Worm (Caenorhabditis elegans) whole organism, L4 larva: ENCODE measurements around the gene zhit-2.

Experiments
- T20F7.1 ChIP-seq: fragments of 200-800 bp; sonication (Bioruptor generic); optimal IDR thresholded peaks from 2 replicates; lab custom pipeline; 2018; ENCODE audit warnings: mild to moderate bottlenecking, missing genetic modification characterization, missing compliant biosample characterization
- T26A8.4 ChIP-seq: fragments of 200-800 bp; sonication (Bioruptor generic); IDR thresholded peaks from 2 replicates; pipeline ENCODE4 v1.3.6; 2022; ENCODE audit warnings: missing genetic modification characterization, missing compliant biosample characterization
- Y48G9A.11 ChIP-seq: fragments of 200-800 bp; sonication (Bioruptor generic); IDR thresholded peaks from 2 replicates; pipeline ENCODE4 v1.3.6; 2022; ENCODE audit warnings: missing genetic modification reagents, missing genetic modification characterization, missing compliant biosample characterization
- Y5F2A.4 ChIP-seq: fragments of 200-800 bp; sonication (Bioruptor generic); optimal IDR thresholded peaks from 2 replicates; lab custom pipeline; 2018; ENCODE audit warnings: mild to moderate bottlenecking, missing genetic modification characterization, missing compliant biosample characterization
- aha-1 ChIP-seq: fragments of 150-350 bp; peaks from one replicate; lab custom pipeline; 2014; ENCODE audit warnings: missing biosample characterization, missing genetic modification characterization
- attf-4 ChIP-seq: sonication (generic microtip); optimal IDR thresholded peaks from 3 replicates; lab custom pipeline; 2017; ENCODE audit warnings: missing biosample characterization, missing genetic modification characterization
- cey-2 ChIP-seq: sonication (generic microtip); optimal IDR thresholded peaks from 3 replicates; lab custom pipeline; 2017; ENCODE audit warnings: missing genetic modification characterization, mild to moderate bottlenecking, missing compliant biosample characterization, antibody characterized with exemption, borderline replicate concordance; ENCODE audit not compliant: insufficient read depth
- daf-16 ChIP-seq, 3 experiments: sonication (generic microtip); optimal IDR thresholded peaks; 2 replicates each; lab custom pipeline; 2016 to 2017; ENCODE audit warnings: missing genetic modification characterization in 3 of 3, missing genetic modification reagents in 3 of 3, mild to moderate bottlenecking in 2 of 3, missing compliant biosample characterization in 2 of 3, missing biosample characterization in 1 of 3, moderate library complexity in 1 of 3
- daf-8 ChIP-seq: fragments of 200-800 bp; sonication (Bioruptor generic); IDR thresholded peaks from 2 replicates; pipeline ENCODE4 v1.3.6; 2022; ENCODE audit warnings: missing genetic modification characterization, missing compliant biosample characterization
- dmd-6 ChIP-seq: fragments of 200-800 bp; sonication (Bioruptor generic); IDR thresholded peaks from 2 replicates; pipeline ENCODE4 v1.3.6; 2022; ENCODE audit warnings: missing genetic modification reagents, missing genetic modification characterization, missing compliant biosample characterization
- dve-1 ChIP-seq: sonication (generic microtip); optimal IDR thresholded peaks from 2 replicates; lab custom pipeline; 2017; ENCODE audit warnings: antibody characterized with exemption, mild to moderate bottlenecking, missing genetic modification characterization, missing compliant biosample characterization; ENCODE audit not compliant: insufficient read depth
- egl-43 ChIP-seq: fragments of 200-800 bp; sonication (Bioruptor generic); IDR thresholded peaks from 2 replicates; pipeline ENCODE4 v1.3.6; 2022; ENCODE audit warnings: missing genetic modification reagents, missing genetic modification characterization, missing compliant biosample characterization
- fos-1 ChIP-seq: fragments of 150-350 bp; optimal IDR thresholded peaks from 2 replicates; lab custom pipeline; 2014; ENCODE audit warnings: missing biosample characterization, missing genetic modification characterization
- hlh-11 ChIP-seq: fragments of 200-800 bp; sonication (Bioruptor generic); optimal IDR thresholded peaks from 2 replicates; lab custom pipeline; 2018; ENCODE audit warnings: mild to moderate bottlenecking, missing genetic modification characterization, missing compliant biosample characterization
- hlh-30 ChIP-seq: sonication (generic microtip); optimal IDR thresholded peaks from 2 replicates; lab custom pipeline; 2017; ENCODE audit warnings: antibody characterized with exemption, mild to moderate bottlenecking, missing genetic modification characterization, missing compliant biosample characterization; ENCODE audit not compliant: insufficient read depth
- lin-29 ChIP-seq: fragments of 200-800 bp; sonication (Bioruptor generic); IDR thresholded peaks from 2 replicates; pipeline ENCODE4 v1.3.6; 2022; ENCODE audit warnings: missing genetic modification reagents, missing genetic modification characterization, missing compliant biosample characterization
- lin-38 ChIP-seq: fragments of 200-800 bp; sonication (Bioruptor generic); IDR thresholded peaks from 2 replicates; pipeline ENCODE4 v1.3.6; 2022; ENCODE audit warnings: missing genetic modification reagents, missing genetic modification characterization, missing compliant biosample characterization
- lir-3 ChIP-seq: sonication (generic microtip); optimal IDR thresholded peaks from 2 replicates; lab custom pipeline; 2016; ENCODE audit warnings: mild to moderate bottlenecking, missing genetic modification characterization, missing compliant biosample characterization
- madf-9 ChIP-seq: fragments of 200-800 bp; sonication (Bioruptor generic); conservative IDR thresholded peaks from 2 replicates; pipeline ENCODE4 v1.3.6; 2022; ENCODE audit warnings: missing genetic modification reagents, missing genetic modification characterization, missing compliant biosample characterization
- nhr-102 ChIP-seq: sonication (generic microtip); optimal IDR thresholded peaks from 2 replicates; lab custom pipeline; 2016; ENCODE audit warnings: mild to moderate bottlenecking, missing genetic modification characterization, moderate library complexity, missing compliant biosample characterization
- nhr-28 ChIP-seq: fragments of 150-350 bp; optimal IDR thresholded peaks from 2 replicates; lab custom pipeline; 2014; ENCODE audit warnings: missing biosample characterization, missing genetic modification characterization
- nhr-48 ChIP-seq: sonication (generic microtip); optimal IDR thresholded peaks from 2 replicates; lab custom pipeline; 2016; ENCODE audit warnings: mild to moderate bottlenecking, missing genetic modification characterization, missing compliant biosample characterization
- nhr-77 ChIP-seq: fragments of 150-350 bp; optimal IDR thresholded peaks from 2 replicates; lab custom pipeline; 2014; ENCODE audit warnings: missing biosample characterization, missing genetic modification characterization
- pha-4 ChIP-seq, 2 experiments: fragments of 150-350 bp in 1 of 2; fragments of 200-800 bp in 1 of 2; sonication (Bioruptor generic) in 1 of 2; IDR thresholded peaks in 1 of 2; optimal IDR thresholded peaks in 1 of 2; 2 replicates each; pipeline versions ENCODE4 v1.3.6 to Lab custom; 2014 to 2022; ENCODE audit warnings: missing genetic modification characterization in 2 of 2, missing genetic modification reagents in 2 of 2, missing biosample characterization in 1 of 2, missing compliant biosample characterization in 1 of 2
- php-3 ChIP-seq: fragments of 200-800 bp; sonication (Bioruptor generic); IDR thresholded peaks from 2 replicates; pipeline ENCODE4 v1.3.6; 2022; ENCODE audit warnings: missing genetic modification reagents, missing genetic modification characterization, missing compliant biosample characterization
- pqm-1 ChIP-seq: sonication (generic microtip); optimal IDR thresholded peaks from 2 replicates; lab custom pipeline; 2017; ENCODE audit warnings: missing biosample characterization, missing genetic modification characterization
- set-16 ChIP-seq: fragments of 200-800 bp; sonication (Bioruptor generic); IDR thresholded peaks from 2 replicates; pipeline ENCODE4 v1.3.6; 2022; ENCODE audit warnings: missing genetic modification reagents, missing genetic modification characterization, missing compliant biosample characterization
- snpc-4 ChIP-seq: fragments of 150-350 bp; optimal IDR thresholded peaks from 2 replicates; lab custom pipeline; 2014; ENCODE audit warnings: missing biosample characterization, missing genetic modification characterization
- unc-39 ChIP-seq: sonication (generic microtip); optimal IDR thresholded peaks from 2 replicates; lab custom pipeline; 2017; ENCODE audit warnings: missing biosample characterization, missing genetic modification characterization
- unc-62 ChIP-seq, 3 experiments: fragments of 150-350 bp in 1 of 3; sonication (generic microtip); optimal IDR thresholded peaks in 2 of 3; peaks in 1 of 3; 1 replicate in 1 of 3; 2 replicates in 2 of 3; lab custom pipeline; 2014 to 2017; ENCODE audit warnings: missing biosample characterization in 3 of 3, missing genetic modification characterization in 3 of 3, missing genetic modification reagents in 3 of 3, missing genotype in 1 of 3
- zag-1 ChIP-seq: fragments of 150-350 bp; optimal IDR thresholded peaks from 2 replicates; lab custom pipeline; 2014; ENCODE audit warnings: missing biosample characterization, missing genetic modification characterization
- zip-2 ChIP-seq: fragments of 150-350 bp; optimal IDR thresholded peaks from 2 replicates; lab custom pipeline; 2014; ENCODE audit warnings: missing biosample characterization, missing genetic modification characterization
- ztf-11 ChIP-seq: fragments of 150-350 bp; optimal IDR thresholded peaks from 2 replicates; lab custom pipeline; 2014; ENCODE audit warnings: missing biosample characterization, missing genetic modification characterization

Gene zhit-2

ce11 chrIII:4243461-4243860 is 724 bp downstream of the zhit-2 start, which contains the start of gene mrpl-21:
mrpl-21 (minus strand) TSS chrIII:4243561.
- TF ChIP-seq lin-29 (GFP tag; lab: Robert Waterston, UW) (no peak), T26A8.4 (GFP tag; lab: Robert Waterston, UW) (no peak), egl-43 (GFP tag; lab: Robert Waterston, UW) (no peak), snpc-4 (tag; lab: Kevin White, UChicago) (no peak), madf-9 (GFP tag; lab: Robert Waterston, UW) (no peak), set-16 (GFP tag; lab: Robert Waterston, UW) (no peak)

DNA sequence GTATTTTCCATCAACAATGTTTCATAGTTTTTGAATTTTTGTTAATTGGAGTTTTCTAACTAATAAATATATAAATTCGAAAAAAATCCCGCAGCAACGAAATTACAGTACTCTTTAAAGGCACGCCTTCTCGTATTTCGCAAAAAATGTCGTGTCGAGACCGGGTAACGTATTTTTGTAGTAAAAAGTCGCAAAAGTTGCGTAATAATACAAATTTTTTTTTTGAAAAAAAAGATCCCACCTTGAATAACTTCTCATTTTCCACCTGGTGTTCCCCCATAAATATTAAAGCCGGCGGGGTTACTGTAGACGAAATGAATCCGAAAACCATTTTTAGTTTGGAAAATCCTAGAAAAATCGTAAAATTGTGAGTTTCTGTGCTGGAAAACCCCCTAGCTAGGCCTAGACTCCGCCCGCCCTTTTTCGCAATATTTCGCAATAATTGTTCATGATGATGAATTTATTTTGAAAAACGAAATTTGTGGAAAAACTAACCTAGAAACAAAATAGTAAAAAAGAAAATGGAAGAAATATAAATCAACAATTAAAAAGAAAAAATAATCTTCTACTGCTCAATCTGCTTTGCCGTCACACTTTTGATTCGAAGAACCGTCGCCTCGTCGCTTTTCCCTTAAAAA is 1.8 kb downstream of the zhit-2 start, which contains the start of gene F43C1.7:
TSS of gene F43C1.7 (minus strand) at position 351 of the 638 bp plus-strand sequence.
- TF ChIP-seq zip-2 = peak; percentile 90
- TF ChIP-seq nhr-102 = no peak
- TF ChIP-seq unc-39 (tag; lab: Kevin White, UChicago) = peak; percentile 15
- TF ChIP-seq zag-1 (tag; lab: Kevin White, UChicago) = no peak
- no peak for TF ChIP-seq cey-2 (tag; lab: Kevin White, UChicago)
- no peak for TF ChIP-seq nhr-48 (tag; lab: Kevin White, UChicago)
- no peak for TF ChIP-seq lir-3
- TF ChIP-seq attf-4 (tag; lab: Kevin White, UChicago) = no peak
- TF ChIP-seq pha-4 (GFP tag; IDR thresholded peaks at IDR 0.05; lab: Robert Waterston, UW) = no peak
- no peak for TF ChIP-seq pha-4 (tag; optimal IDR thresholded peaks at IDR 0.05; lab: Kevin White, UChicago)
- TF ChIP-seq lin-38 (GFP tag; lab: Robert Waterston, UW) = no peak
- no peak for TF ChIP-seq Y5F2A.4
- TF ChIP-seq, all 104 proteins: peak for 2

- TF ChIP-seq unc-62 (GFP tag; optimal IDR thresholded peaks at IDR 0.05 in 1 of 2; lab: Kevin White, UChicago) (peak in 1 of 2 experiments; percentile 62), unc-62 (tag; optimal IDR thresholded peaks at IDR 0.05; lab: Kevin White, UChicago) (no peak), snpc-4 (tag; lab: Kevin White, UChicago) (no peak)
Observed at ce11 chrIII:4241181-4241580, 3.0 kb downstream of the zhit-2 start.

- TF ChIP-seq fos-1 (tag; lab: Kevin White, UChicago) = no peak
- TF ChIP-seq nhr-28 (tag; lab: Kevin White, UChicago) = peak; percentile 97
- peak; percentile 64 for TF ChIP-seq dve-1 (tag; lab: Kevin White, UChicago)
- peak; percentile 71 for TF ChIP-seq nhr-77 (tag; lab: Kevin White, UChicago)
- TF ChIP-seq aha-1 (tag; lab: Kevin White, UChicago) = peak; percentile 66
- TF ChIP-seq T20F7.1 (GFP tag; lab: Kevin White, UChicago) = peak; percentile 23
- TF ChIP-seq nhr-48 (tag; lab: Kevin White, UChicago) = peak; percentile 17
- no peak for TF ChIP-seq Y48G9A.11 (GFP tag; lab: Robert Waterston, UW)
- TF ChIP-seq pqm-1 (tag; lab: Kevin White, UChicago) = peak; percentile 50
- TF ChIP-seq dmd-6 (GFP tag; lab: Robert Waterston, UW) = peak; percentile 81
- TF ChIP-seq daf-8 = no peak
- peak; percentile 79 for TF ChIP-seq php-3
- TF ChIP-seq ztf-11 (tag; lab: Kevin White, UChicago) = no peak
- TF ChIP-seq hlh-11 = peak; percentile 79
- TF ChIP-seq hlh-30 = peak; percentile 33
- no peak for TF ChIP-seq daf-16 (GFP tag; optimal IDR thresholded peaks at IDR 0.05; lab: Kevin White, UChicago)
- peak; percentile 60 for TF ChIP-seq daf-16 (tag; optimal IDR thresholded peaks at IDR 0.05; lab: Kevin White, UChicago)
Observed at ce11 chrIII:4240126-4240525, 4.1 kb downstream of the zhit-2 start.
